Worm (Caenorhabditis elegans) whole organism, L1 larva: ENCODE data around the gene Y55B1BL.2.

Source experiments
- ceh-8 ChIP-seq: fragments of 200-800 bp; sonication (Bioruptor generic); optimal IDR thresholded peaks from 2 replicates; lab custom pipeline; 2018; ENCODE audit warnings: mild to moderate bottlenecking, missing genetic modification characterization, moderate library complexity, missing compliant biosample characterization
- lin-15B ChIP-seq: fragments of 150-350 bp; sonication (generic microtip); optimal IDR thresholded peaks from 3 replicates; lab custom pipeline; 2014; ENCODE audit warnings: missing biosample characterization, missing genetic modification characterization
- nhr-47 ChIP-seq: sonication (generic microtip); optimal IDR thresholded peaks from 2 replicates; lab custom pipeline; 2016; ENCODE audit warnings: mild to moderate bottlenecking, missing genetic modification characterization, moderate library complexity, missing compliant biosample characterization
- snu-23 ChIP-seq: sonication (generic microtip); optimal IDR thresholded peaks from 2 replicates; lab custom pipeline; 2016; ENCODE audit warnings: missing genetic modification characterization, missing compliant biosample characterization
- sptf-1 ChIP-seq: fragments of 150-350 bp; optimal IDR thresholded peaks from 2 replicates; lab custom pipeline; 2014; ENCODE audit warnings: missing biosample characterization, missing genetic modification characterization

Y55B1BL.2 gene

ce11 chrIII:446860-447259 is 44.3 kb downstream of the Y55B1BL.2 start:
- TF ChIP-seq nhr-47, result no peak
- no peak for TF ChIP-seq sptf-1 (tag; lab: Kevin White, UChicago)
- no peak for TF ChIP-seq snu-23
- TF ChIP-seq ceh-8 (GFP tag; lab: Kevin White, UChicago), result peak; percentile 91
- TF ChIP-seq lin-15B (tag; lab: Kevin White, UChicago), result no peak
